Worm (Caenorhabditis elegans) whole organism, L3 larva: ENCODE measurements around the gene dpf-4.
A peak's percentile ranks its signal among the peaks of the same experiment; 100 is the strongest.

ENCODE experiments used
- ama-1 ChIP-seq: fragments of 150-350 bp; optimal IDR thresholded peaks from 2 replicates; lab custom pipeline; 2018
- ceh-28 ChIP-seq: fragments of 150-350 bp; optimal IDR thresholded peaks from 2 replicates; lab custom pipeline; 2014; ENCODE audit warnings: missing biosample characterization, missing genetic modification reagents, missing genetic modification characterization
- ceh-82 ChIP-seq: fragments of 150-350 bp; optimal IDR thresholded peaks from 2 replicates; lab custom pipeline; 2014; ENCODE audit warnings: missing biosample characterization, missing genetic modification characterization
- fos-1 ChIP-seq: fragments of 150-350 bp; optimal IDR thresholded peaks from 2 replicates; lab custom pipeline; 2014; ENCODE audit warnings: missing biosample characterization, missing genetic modification characterization
- lin-15B ChIP-seq: fragments of 150-350 bp; optimal IDR thresholded peaks from 2 replicates; lab custom pipeline; 2014; ENCODE audit warnings: missing biosample characterization, missing genetic modification characterization
- nhr-12 ChIP-seq: fragments of 150-350 bp; optimal IDR thresholded peaks from 2 replicates; lab custom pipeline; 2014; ENCODE audit warnings: missing biosample characterization, missing genetic modification characterization
- pha-4 ChIP-seq: fragments of 150-350 bp; optimal IDR thresholded peaks from 2 replicates; lab custom pipeline; 2014; ENCODE audit warnings: missing biosample characterization, missing genetic modification reagents, missing genetic modification characterization
- snpc-4 ChIP-seq: fragments of 150-350 bp; optimal IDR thresholded peaks from 2 replicates; lab custom pipeline; 2014; ENCODE audit warnings: missing biosample characterization, missing genetic modification characterization
- tbx-2 ChIP-seq: sonication (generic microtip); optimal IDR thresholded peaks from 2 replicates; lab custom pipeline; 2016; ENCODE audit warnings: mild to moderate bottlenecking, missing genetic modification characterization, missing compliant biosample characterization
- unc-62 ChIP-seq: fragments of 150-350 bp; sonication (generic microtip); optimal IDR thresholded peaks from 4 replicates; lab custom pipeline; 2014; ENCODE audit warnings: missing biosample characterization, missing genetic modification reagents, missing genetic modification characterization

DNA sequence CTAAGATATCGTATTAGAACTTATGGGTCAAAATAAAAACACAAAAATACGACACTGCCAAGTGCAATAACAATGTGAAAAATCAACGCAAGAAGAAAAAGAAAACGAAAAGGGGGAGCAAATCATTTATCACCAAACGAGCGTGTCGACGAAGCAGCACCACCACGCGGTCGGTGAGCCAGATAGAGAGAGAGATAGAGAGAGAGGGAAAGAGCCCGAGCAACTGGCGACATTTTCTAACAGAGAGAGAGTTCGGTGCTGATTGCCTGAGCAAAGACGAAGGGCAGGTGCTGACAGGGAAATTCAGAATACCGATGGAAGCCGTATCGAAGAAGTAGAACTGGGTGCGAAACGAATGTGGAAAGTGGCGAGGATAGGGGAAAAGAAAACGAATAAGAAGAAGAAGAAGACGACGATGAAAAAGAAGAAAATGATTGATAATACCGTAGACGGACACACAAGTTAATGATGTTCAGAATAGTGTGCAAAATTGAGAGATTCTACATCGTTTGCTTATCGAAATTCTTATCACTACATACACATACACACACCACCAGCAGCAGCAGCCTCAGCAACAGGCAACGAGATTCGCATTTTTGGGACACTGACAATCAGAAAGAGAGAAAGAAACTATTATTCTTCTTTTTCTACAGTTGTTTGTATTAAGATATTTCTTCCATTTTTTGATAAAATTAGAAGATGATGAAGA, 23.8 kb upstream of the dpf-4 start:
- TF ChIP-seq snpc-4 (tag; lab: Kevin White, UChicago) (no peak), ama-1 (lab: Kevin White, UChicago) (peak; percentile 20), tbx-2 (tag; lab: Kevin White, UChicago) (no peak), ceh-28 (tag; lab: Kevin White, UChicago) (no peak), unc-62 (GFP tag; lab: Kevin White, UChicago) (no peak), ceh-82 (tag; lab: Kevin White, UChicago) (no peak), fos-1 (tag; lab: Kevin White, UChicago) (no peak), pha-4 (tag; lab: Kevin White, UChicago) (no peak), nhr-12 (no peak), lin-15B (tag; lab: Kevin White, UChicago) (no peak)
